Fruit fly (Drosophila melanogaster): ENCODE results near the gene dgt4.

The dgt4 gene

DNA sequence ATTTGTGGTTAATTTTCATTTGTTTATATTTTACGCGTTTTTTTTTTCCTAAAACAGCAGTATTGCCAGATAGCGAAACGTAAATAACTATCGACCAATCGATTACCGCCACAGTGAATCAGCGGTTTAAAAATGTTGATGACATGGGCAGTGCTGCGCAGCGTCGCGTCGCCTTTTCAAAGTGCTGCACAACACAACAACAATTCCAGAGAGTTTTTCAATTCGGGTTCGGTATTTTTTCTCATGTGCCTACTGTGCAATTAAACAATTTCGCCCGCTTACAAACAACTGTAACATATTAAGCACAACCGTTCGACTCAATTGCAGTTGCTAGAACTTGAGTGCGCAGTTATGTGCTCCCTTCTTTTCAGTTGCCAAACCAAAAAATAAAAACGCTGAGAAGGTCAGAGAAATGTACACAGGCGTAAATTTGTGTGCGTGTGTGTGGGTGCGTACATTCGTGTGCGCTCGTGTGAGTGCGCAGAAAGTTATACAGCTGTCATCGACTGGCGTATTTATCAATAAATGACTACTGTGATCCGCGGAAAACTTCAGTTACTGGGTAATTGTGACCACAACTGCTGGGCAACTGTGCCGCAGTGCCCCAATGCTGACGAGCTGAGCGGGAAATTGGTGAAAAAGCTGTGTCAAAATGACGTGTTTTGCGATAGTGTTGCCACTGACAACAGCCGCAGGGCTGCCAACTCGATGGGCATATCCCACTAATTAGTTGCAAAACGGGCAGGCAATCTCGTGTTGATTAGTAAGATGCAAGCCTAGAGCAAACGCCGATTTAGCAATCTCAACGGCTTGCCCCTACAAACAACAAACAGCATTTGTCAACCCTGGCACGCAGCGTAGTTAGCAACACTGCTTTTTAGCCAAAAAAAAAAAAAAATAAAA, 3.6 kb downstream of the dgt4 start, which contains the start of the genes tyf and Tip60 (continued):
- no peak; the same call in 2 of the 3 replicates for TF ChIP-seq otp (GFP tag; IDR thresholded peaks at IDR 0.05)
- no peak for TF ChIP-seq CG18011 (GFP tag; optimal IDR thresholded peaks at IDR 0.05)
- TF ChIP-seq Hsf (GFP tag; optimal IDR thresholded peaks at IDR 0.05): peak; percentile 2
- TF ChIP-seq CG8944 (GFP tag; optimal IDR thresholded peaks at IDR 0.05): no peak
- TF ChIP-seq toy (GFP tag; IDR thresholded peaks at IDR 0.05): no peak
- peak; percentile 69 for TF ChIP-seq CG15479 (GFP tag; optimal IDR thresholded peaks at IDR 0.05)
- no peak for TF ChIP-seq Hr3 (GFP tag; optimal IDR thresholded peaks at IDR 0.05)
- no peak for TF ChIP-seq CG6683 (GFP tag; optimal IDR thresholded peaks at IDR 0.05)
- TF ChIP-seq Dp (GFP tag; optimal IDR thresholded peaks at IDR 0.05): peak; percentile 49
- no peak for TF ChIP-seq D19A (tag; optimal IDR thresholded peaks at IDR 0.05)
- TF ChIP-seq br (optimal IDR thresholded peaks at IDR 0.05): no peak
- no peak for TF ChIP-seq cato (GFP tag; optimal IDR thresholded peaks at IDR 0.05; ENCODE audit: borderline replicate concordance)
- no peak for TF ChIP-seq lab (GFP tag; optimal IDR thresholded peaks at IDR 0.05)
- no peak for TF ChIP-seq CG3065 (GFP tag; optimal IDR thresholded peaks at IDR 0.05)
- TF ChIP-seq Side (GFP tag; optimal IDR thresholded peaks at IDR 0.05): no peak
- peak; percentile 62 for TF ChIP-seq slbo (GFP tag; IDR thresholded peaks at IDR 0.05)
- no peak for TF ChIP-seq sima (GFP tag; optimal IDR thresholded peaks at IDR 0.05)
- TF ChIP-seq jing (GFP tag; optimal IDR thresholded peaks at IDR 0.05): no peak
- TF ChIP-seq CG10274 (GFP tag; optimal IDR thresholded peaks at IDR 0.05): no peak
- no peak for TF ChIP-seq CG10209 (GFP tag; optimal IDR thresholded peaks at IDR 0.05)
- TF ChIP-seq bab2 (GFP tag; optimal IDR thresholded peaks at IDR 0.05): peak; percentile 17
- peak; percentile 83 for TF ChIP-seq Dref (GFP tag; IDR thresholded peaks at IDR 0.05)
- TF ChIP-seq CG15269 (tag; optimal IDR thresholded peaks at IDR 0.05): no peak
- TF ChIP-seq CG11695 (GFP tag; IDR thresholded peaks at IDR 0.05): no peak
- TF ChIP-seq E2f2 (GFP tag; IDR thresholded peaks at IDR 0.05): peak; percentile 54
- TF ChIP-seq sr (GFP tag; IDR thresholded peaks at IDR 0.05): no peak
- no peak for TF ChIP-seq CG16863 (GFP tag; optimal IDR thresholded peaks at IDR 0.05)
- TF ChIP-seq wdn (GFP tag; IDR thresholded peaks at IDR 0.05): no peak
- no peak for TF ChIP-seq nau (GFP tag; optimal IDR thresholded peaks at IDR 0.05)
- TF ChIP-seq CG6813 (GFP tag; optimal IDR thresholded peaks at IDR 0.05): no peak
- no peak for TF ChIP-seq nom (GFP tag; optimal IDR thresholded peaks at IDR 0.05)
- TF ChIP-seq ATbp (GFP tag; optimal IDR thresholded peaks at IDR 0.05): no peak
- TF ChIP-seq az2 (GFP tag; optimal IDR thresholded peaks at IDR 0.05): no peak
- no peak for TF ChIP-seq CG18262 (tag; optimal IDR thresholded peaks at IDR 0.05)
- no peak for TF ChIP-seq odd (GFP tag; optimal IDR thresholded peaks at IDR 0.05)
- no peak for TF ChIP-seq hth (optimal IDR thresholded peaks at IDR 0.05)
- no peak for TF ChIP-seq CG9876 (GFP tag; optimal IDR thresholded peaks at IDR 0.05)
- TF ChIP-seq CG9817 (tag; optimal IDR thresholded peaks at IDR 0.05): peak; percentile 25
- peak; percentile 27; the same call in 1 of the 2 replicates for TF ChIP-seq Atf6 (GFP tag; IDR thresholded peaks at IDR 0.05)
- TF ChIP-seq fd102C (GFP tag; optimal IDR thresholded peaks at IDR 0.05): no peak
- no peak for TF ChIP-seq Chrac-16 (GFP tag; optimal IDR thresholded peaks at IDR 0.05)
- TF ChIP-seq CG3407 (GFP tag; optimal IDR thresholded peaks at IDR 0.05): no peak
- peak; percentile 71 for TF ChIP-seq amos (GFP tag; IDR thresholded peaks at IDR 0.05; ENCODE audit: partially characterized antibody)
- peak; percentile 1 for TF ChIP-seq CG12391 (tag; optimal IDR thresholded peaks at IDR 0.05)
- TF ChIP-seq Drgx (GFP tag; IDR thresholded peaks at IDR 0.05): no peak
- peak; percentile 41 for TF ChIP-seq CG10543 (GFP tag; optimal IDR thresholded peaks at IDR 0.05)
- TF ChIP-seq zen2 (GFP tag; IDR thresholded peaks at IDR 0.05; ENCODE audit: partially characterized antibody): no peak
- no peak for TF ChIP-seq CG7987 (GFP tag; optimal IDR thresholded peaks at IDR 0.05)
- TF ChIP-seq btn (GFP tag; optimal IDR thresholded peaks at IDR 0.05): no peak

Measured in whole organism, embryonic.